Fruit fly (Drosophila melanogaster) whole organism, adult: Measurements from ENCODE around the gene nAChRbeta1.

Experiments
- CG11617 ChIP-seq: fragments of 200-800 bp; sonication (Bioruptor generic); optimal IDR thresholded peaks from 2 replicates; lab custom pipeline; 2017; ENCODE audit warnings: mild to moderate bottlenecking, missing biosample characterization, missing genetic modification reagents, missing genetic modification characterization
- CG12768 ChIP-seq: fragments of 200-800 bp; sonication (Bioruptor generic); optimal IDR thresholded peaks from 2 replicates; lab custom pipeline; 2017; ENCODE audit warnings: missing biosample characterization, missing genetic modification characterization, mild to moderate bottlenecking, moderate library complexity, missing genetic modification reagents
- CG14711 ChIP-seq: fragments of 200-800 bp; sonication (Bioruptor generic); optimal IDR thresholded peaks from 2 replicates; lab custom pipeline; 2018; ENCODE audit warnings: missing biosample characterization, mild to moderate bottlenecking, missing genetic modification characterization, moderate library complexity
- CG1620 ChIP-seq: fragments of 200-800 bp; sonication (Bioruptor generic); optimal IDR thresholded peaks from 2 replicates; lab custom pipeline; 2016; ENCODE audit warnings: missing biosample characterization, missing genetic modification characterization
- CG33017 ChIP-seq: fragments of 200-800 bp; sonication (Bioruptor generic); optimal IDR thresholded peaks from 2 replicates; lab custom pipeline; 2018; ENCODE audit warnings: missing biosample characterization, mild to moderate bottlenecking, missing genetic modification characterization, moderate library complexity
- CG5204 ChIP-seq: fragments of 200-800 bp; sonication (Bioruptor generic); optimal IDR thresholded peaks from 2 replicates; lab custom pipeline; 2016; ENCODE audit warnings: missing biosample characterization, missing genetic modification characterization
- CG7045 ChIP-seq: fragments of 200-800 bp; sonication (Bioruptor generic); optimal IDR thresholded peaks from 2 replicates; lab custom pipeline; 2017; ENCODE audit warnings: missing biosample characterization, mild to moderate bottlenecking, missing genetic modification characterization
- CG7101 ChIP-seq: fragments of 200-800 bp; sonication (Bioruptor generic); optimal IDR thresholded peaks from 2 replicates; lab custom pipeline; 2018; ENCODE audit warnings: missing biosample characterization, mild to moderate bottlenecking, missing genetic modification characterization, moderate library complexity
- Clk ChIP-seq: fragments of 200-800 bp; sonication (Bioruptor generic); optimal IDR thresholded peaks from 2 replicates; lab custom pipeline; 2017; ENCODE audit warnings: missing biosample characterization, missing genetic modification characterization
- Crg-1 ChIP-seq: fragments of 200-800 bp; sonication (Bioruptor generic); optimal IDR thresholded peaks from 2 replicates; lab custom pipeline; 2016; ENCODE audit warnings: missing biosample characterization, missing genetic modification characterization
- Hr96 ChIP-seq: fragments of 200-800 bp; sonication (Bioruptor generic); optimal IDR thresholded peaks from 2 replicates; lab custom pipeline; 2016; ENCODE audit warnings: missing biosample characterization, missing genetic modification characterization
- Mnt ChIP-seq: fragments of 200-800 bp; sonication (Bioruptor generic); optimal IDR thresholded peaks from 2 replicates; lab custom pipeline; 2016; ENCODE audit warnings: missing biosample characterization, mild to moderate bottlenecking, missing genetic modification characterization
- bab1 ChIP-seq: fragments of 200-800 bp; sonication (Bioruptor generic); optimal IDR thresholded peaks from 3 replicates; lab custom pipeline; 2019; ENCODE audit warnings: missing biosample characterization, mild to moderate bottlenecking, missing genetic modification characterization, moderate library complexity
- cic ChIP-seq: fragments of 200-800 bp; sonication (Bioruptor generic); optimal IDR thresholded peaks from 2 replicates; lab custom pipeline; 2017; ENCODE audit warnings: missing biosample characterization, mild to moderate bottlenecking, missing genetic modification characterization, moderate library complexity
- cnc ChIP-seq, 2 experiments: fragments of >200 bp; optimal IDR thresholded peaks; 2 replicates each; lab custom pipeline; 2017
- kay ChIP-seq: fragments of 200-800 bp; sonication (Bioruptor generic); peaks from one replicate; lab custom pipeline; 2016; ENCODE audit warnings: missing biosample characterization, missing genetic modification characterization, borderline replicate concordance
- ovo ChIP-seq: fragments of 200-800 bp; sonication (Bioruptor generic); optimal IDR thresholded peaks from 2 replicates; lab custom pipeline; 2016; ENCODE audit warnings: missing biosample characterization, missing genetic modification characterization
- pad ChIP-seq: fragments of 200-800 bp; sonication (Bioruptor generic); optimal IDR thresholded peaks from 3 replicates; lab custom pipeline; 2017; ENCODE audit warnings: missing biosample characterization, missing genetic modification characterization, mild to moderate bottlenecking, moderate library complexity, missing genetic modification reagents
- tj ChIP-seq: fragments of 200-800 bp; sonication (Bioruptor generic); optimal IDR thresholded peaks from 3 replicates; lab custom pipeline; 2017; ENCODE audit warnings: missing biosample characterization, mild to moderate bottlenecking, missing genetic modification characterization, moderate library complexity
- toe ChIP-seq: fragments of 200-800 bp; sonication (Bioruptor generic); optimal IDR thresholded peaks from 2 replicates; lab custom pipeline; 2016; ENCODE audit warnings: missing biosample characterization, missing genetic modification characterization

The nAChRbeta1 gene

dm6 chr3L:4409134-4409897 is 19.8 kb upstream of the nAChRbeta1 start:
- TF ChIP-seq tj (peak; percentile 81), CG12768 (no peak)

- TF ChIP-seq pad (GFP tag; lab: Kevin White, UChicago) (peak; percentile 82), CG7101 (tag; lab: Kevin White, UChicago) (no peak), Mnt (GFP tag; lab: Kevin White, UChicago) (peak; percentile 4)
Observed at dm6 chr3L:4409898-4410629, 19.1 kb upstream of the nAChRbeta1 start.

dm6 chr3L:4411025-4411873 is 17.9 kb upstream of the nAChRbeta1 start:
- TF ChIP-seq cnc (optimal IDR thresholded peaks at IDR 0.05; lab: Kevin White, UChicago) = no peak
- no peak for TF ChIP-seq bab1 (GFP tag; lab: Kevin White, UChicago)
- TF ChIP-seq CG11617 (GFP tag; lab: Kevin White, UChicago) = no peak
- no peak for TF ChIP-seq CG1620 (GFP tag; lab: Kevin White, UChicago)
- no peak for TF ChIP-seq CG5204 (GFP tag; lab: Kevin White, UChicago)
- TF ChIP-seq Mnt (GFP tag; lab: Kevin White, UChicago) = no peak
- TF ChIP-seq toe (GFP tag; lab: Kevin White, UChicago) = no peak
- TF ChIP-seq ovo (GFP tag; lab: Kevin White, UChicago) = no peak
- peak; percentile 46 for TF ChIP-seq Crg-1 (GFP tag; lab: Kevin White, UChicago)
- peak; percentile 11 for TF ChIP-seq CG7101 (tag; lab: Kevin White, UChicago)
- TF ChIP-seq CG14711 = no peak
- TF ChIP-seq Hr96 (GFP tag; lab: Kevin White, UChicago) = no peak
- TF ChIP-seq kay (GFP tag; lab: Kevin White, UChicago) = peak; percentile 89
- no peak for TF ChIP-seq Clk (GFP tag; lab: Kevin White, UChicago)
- TF ChIP-seq CG7045 (GFP tag; lab: Kevin White, UChicago) = no peak
- peak; percentile 53 for TF ChIP-seq tj
- TF ChIP-seq CG33017 (tag; lab: Kevin White, UChicago) = peak; percentile 3
- peak; percentile 14 for TF ChIP-seq CG12768
- no peak for TF ChIP-seq pad (GFP tag; lab: Kevin White, UChicago)
- no peak for TF ChIP-seq cic

- TF ChIP-seq kay (GFP tag; lab: Kevin White, UChicago) = peak; percentile 89
- TF ChIP-seq Crg-1 (GFP tag; lab: Kevin White, UChicago) = no peak
Observed at dm6 chr3L:4411951-4412350, 17.2 kb upstream of the nAChRbeta1 start.

dm6 chr3L:4412974-4413373 is 16.2 kb upstream of the nAChRbeta1 start:
- peak; percentile 81 to 89 for TF ChIP-seq cnc (optimal IDR thresholded peaks at IDR 0.05; lab: Kevin White, UChicago)
- no peak for TF ChIP-seq pad (GFP tag; lab: Kevin White, UChicago)
- no peak for TF ChIP-seq Mnt (GFP tag; lab: Kevin White, UChicago)
- TF ChIP-seq CG11617 (GFP tag; lab: Kevin White, UChicago) = no peak
- no peak for TF ChIP-seq CG1620 (GFP tag; lab: Kevin White, UChicago)
- no peak for TF ChIP-seq CG14711
- no peak for TF ChIP-seq Clk (GFP tag; lab: Kevin White, UChicago)
- TF ChIP-seq ovo (GFP tag; lab: Kevin White, UChicago) = no peak
- TF ChIP-seq CG7045 (GFP tag; lab: Kevin White, UChicago) = peak; percentile 15
- peak; percentile 57 for TF ChIP-seq CG5204 (GFP tag; lab: Kevin White, UChicago)
- TF ChIP-seq bab1 (GFP tag; lab: Kevin White, UChicago) = no peak
- TF ChIP-seq cic = no peak
- no peak for TF ChIP-seq Crg-1 (GFP tag; lab: Kevin White, UChicago)
- peak; percentile 44 for TF ChIP-seq CG12768
- TF ChIP-seq Hr96 (GFP tag; lab: Kevin White, UChicago) = no peak
- no peak for TF ChIP-seq CG33017 (tag; lab: Kevin White, UChicago)
- TF ChIP-seq CG7101 (tag; lab: Kevin White, UChicago) = peak; percentile 9
- TF ChIP-seq toe (GFP tag; lab: Kevin White, UChicago) = peak; percentile 41
- no peak for TF ChIP-seq tj
- peak; percentile 75 for TF ChIP-seq kay (GFP tag; lab: Kevin White, UChicago)
